Worm (Caenorhabditis elegans) whole organism, late embryonic: ENCODE data around the gene T22E5.6.

ENCODE experiments used
- C08G9.2 ChIP-seq: sonication (generic microtip); optimal IDR thresholded peaks from 2 replicates; lab custom pipeline; 2016; ENCODE audit warnings: mild to moderate bottlenecking, missing genetic modification characterization, moderate library complexity, missing compliant biosample characterization
- C38D4.7 ChIP-seq: fragments of 200-800 bp; sonication (Bioruptor generic); optimal IDR thresholded peaks from 2 replicates; lab custom pipeline; 2018; ENCODE audit warnings: mild to moderate bottlenecking, missing genetic modification characterization, moderate library complexity, missing compliant biosample characterization
- K02D7.2 ChIP-seq: sonication (generic microtip); optimal IDR thresholded peaks from 2 replicates; lab custom pipeline; 2017; ENCODE audit warnings: mild to moderate bottlenecking, missing genetic modification characterization, missing compliant biosample characterization
- Y22D7AL.16 ChIP-seq: sonication (generic microtip); optimal IDR thresholded peaks from 2 replicates; lab custom pipeline; 2016; ENCODE audit warnings: missing genetic modification characterization, missing compliant biosample characterization
- ama-1 ChIP-seq: fragments of 150-350 bp; optimal IDR thresholded peaks from 2 replicates; lab custom pipeline; 2014
- ceh-18 ChIP-seq: sonication (generic microtip); optimal IDR thresholded peaks from 2 replicates; lab custom pipeline; 2016; ENCODE audit warnings: missing genetic modification characterization, missing compliant biosample characterization
- ceh-2 ChIP-seq: sonication (generic microtip); optimal IDR thresholded peaks from 2 replicates; lab custom pipeline; 2016; ENCODE audit warnings: missing genotype, missing genetic modification characterization, missing compliant biosample characterization
- ceh-24 ChIP-seq: sonication (generic microtip); optimal IDR thresholded peaks from 2 replicates; lab custom pipeline; 2016; ENCODE audit warnings: mild to moderate bottlenecking, missing genetic modification characterization, missing compliant biosample characterization
- ceh-34 ChIP-seq: sonication (generic microtip); optimal IDR thresholded peaks from 2 replicates; lab custom pipeline; 2016; ENCODE audit warnings: mild to moderate bottlenecking, missing genetic modification characterization, missing compliant biosample characterization
- ceh-9 ChIP-seq: sonication (generic microtip); optimal IDR thresholded peaks from 2 replicates; lab custom pipeline; 2016; ENCODE audit warnings: mild to moderate bottlenecking, missing genetic modification characterization, inconsistent platforms, missing compliant biosample characterization
- che-1 ChIP-seq: sonication (generic microtip); optimal IDR thresholded peaks from 2 replicates; lab custom pipeline; 2016; ENCODE audit warnings: mild to moderate bottlenecking, missing genetic modification characterization, missing compliant biosample characterization
- dmd-4 ChIP-seq: sonication (generic microtip); optimal IDR thresholded peaks from 2 replicates; lab custom pipeline; 2016; ENCODE audit warnings: borderline replicate concordance, missing genetic modification characterization, missing compliant biosample characterization
- dve-1 ChIP-seq: sonication (generic microtip); optimal IDR thresholded peaks from 2 replicates; lab custom pipeline; 2017; ENCODE audit warnings: antibody characterized with exemption, mild to moderate bottlenecking, missing genetic modification characterization, missing compliant biosample characterization
- elt-2 ChIP-seq: sonication (generic microtip); optimal IDR thresholded peaks from 2 replicates; lab custom pipeline; 2016; ENCODE audit warnings: missing genetic modification reagents, missing genetic modification characterization, missing compliant biosample characterization
- ets-4 ChIP-seq: sonication (generic microtip); optimal IDR thresholded peaks from 2 replicates; lab custom pipeline; 2016; ENCODE audit warnings: missing genetic modification characterization, missing compliant biosample characterization
- fkh-10 ChIP-seq: fragments of 150-350 bp; optimal IDR thresholded peaks from 2 replicates; lab custom pipeline; 2014; ENCODE audit warnings: missing biosample characterization, missing genetic modification reagents, missing genetic modification characterization
- hlh-15 ChIP-seq: sonication (generic microtip); optimal IDR thresholded peaks from 2 replicates; lab custom pipeline; 2016; ENCODE audit warnings: missing genetic modification characterization, missing compliant biosample characterization
- hlh-6 ChIP-seq: sonication (generic microtip); optimal IDR thresholded peaks from 2 replicates; lab custom pipeline; 2016; ENCODE audit warnings: missing genotype, missing genetic modification characterization, missing compliant biosample characterization
- hlh-8 ChIP-seq: sonication (generic microtip); optimal IDR thresholded peaks from 2 replicates; lab custom pipeline; 2016; ENCODE audit warnings: missing genotype, missing genetic modification characterization, missing compliant biosample characterization
- lim-6 ChIP-seq: sonication (generic microtip); optimal IDR thresholded peaks from 2 replicates; lab custom pipeline; 2016; ENCODE audit warnings: missing genetic modification characterization, missing compliant biosample characterization
- lin-11 ChIP-seq: fragments of 200-800 bp; sonication (Bioruptor generic); optimal IDR thresholded peaks from 2 replicates; lab custom pipeline; 2018; ENCODE audit warnings: mild to moderate bottlenecking, missing genetic modification characterization, missing compliant biosample characterization
- madf-2 ChIP-seq: sonication (generic microtip); optimal IDR thresholded peaks from 2 replicates; lab custom pipeline; 2017; ENCODE audit warnings: missing genetic modification characterization, missing compliant biosample characterization
- mec-3 ChIP-seq: sonication (generic microtip); optimal IDR thresholded peaks from 2 replicates; lab custom pipeline; 2016; ENCODE audit warnings: borderline replicate concordance, missing genetic modification characterization, missing compliant biosample characterization
- nhr-232 ChIP-seq: sonication (generic microtip); optimal IDR thresholded peaks from 2 replicates; lab custom pipeline; 2016; ENCODE audit warnings: missing genetic modification characterization, missing compliant biosample characterization
- npax-4 ChIP-seq: sonication (generic microtip); optimal IDR thresholded peaks from 2 replicates; lab custom pipeline; 2016; ENCODE audit warnings: missing genetic modification characterization, missing compliant biosample characterization
- odd-2 ChIP-seq: sonication (generic microtip); optimal IDR thresholded peaks from 2 replicates; lab custom pipeline; 2017; ENCODE audit warnings: antibody characterized with exemption, mild to moderate bottlenecking, missing genetic modification characterization, missing compliant biosample characterization
- pag-3 ChIP-seq: sonication (generic microtip); optimal IDR thresholded peaks from 2 replicates; lab custom pipeline; 2016; ENCODE audit warnings: missing compliant biosample characterization, missing genetic modification characterization, borderline replicate concordance
- pat-9 ChIP-seq: fragments of 200-800 bp; sonication (Bioruptor generic); optimal IDR thresholded peaks from 2 replicates; lab custom pipeline; 2018; ENCODE audit warnings: mild to moderate bottlenecking, missing genetic modification characterization, moderate library complexity, missing compliant biosample characterization
- pqm-1 ChIP-seq: sonication (generic microtip); optimal IDR thresholded peaks from 2 replicates; lab custom pipeline; 2016; ENCODE audit warnings: missing genetic modification characterization, missing compliant biosample characterization
- pros-1 ChIP-seq: fragments of 150-350 bp; optimal IDR thresholded peaks from 2 replicates; lab custom pipeline; 2014; ENCODE audit warnings: missing biosample characterization, missing genetic modification reagents, missing genetic modification characterization
- ref-2 ChIP-seq: sonication (generic microtip); optimal IDR thresholded peaks from 2 replicates; lab custom pipeline; 2016; ENCODE audit warnings: missing genetic modification characterization, missing compliant biosample characterization
- rnt-1 ChIP-seq: sonication (generic microtip); optimal IDR thresholded peaks from 2 replicates; lab custom pipeline; 2016; ENCODE audit warnings: missing genetic modification characterization, missing compliant biosample characterization
- tbx-7 ChIP-seq: sonication (generic microtip); optimal IDR thresholded peaks from 2 replicates; lab custom pipeline; 2016; ENCODE audit warnings: missing genotype, missing genetic modification characterization, missing compliant biosample characterization
- unc-3 ChIP-seq, 2 experiments: fragments of 200-800 bp in 1 of 2; sonication (Bioruptor generic) in 1 of 2; sonication (generic microtip) in 1 of 2; conservative IDR thresholded peaks in 1 of 2; optimal IDR thresholded peaks in 1 of 2; 2 replicates each; pipeline versions ENCODE4 v1.3.6 to Lab custom; 2016 to 2022; ENCODE audit warnings: missing compliant biosample characterization in 2 of 2, missing genetic modification characterization in 2 of 2, missing genetic modification reagents in 1 of 2
- unc-42 ChIP-seq: sonication (generic microtip); optimal IDR thresholded peaks from 2 replicates; lab custom pipeline; 2016; ENCODE audit warnings: missing genotype, missing genetic modification characterization, missing compliant biosample characterization
- unc-55 ChIP-seq: sonication (generic microtip); optimal IDR thresholded peaks from 2 replicates; lab custom pipeline; 2017; ENCODE audit warnings: missing biosample characterization, missing genetic modification reagents, missing genetic modification characterization
- zip-5 ChIP-seq: sonication (generic microtip); optimal IDR thresholded peaks from 2 replicates; lab custom pipeline; 2016; ENCODE audit warnings: missing genetic modification characterization, missing compliant biosample characterization
- ztf-16 ChIP-seq: sonication (generic microtip); optimal IDR thresholded peaks from 2 replicates; lab custom pipeline; 2017; ENCODE audit warnings: missing genetic modification characterization, missing compliant biosample characterization

Gene T22E5.6

ce11 chrX:6403122-6403521 is 13.1 kb downstream of the T22E5.6 start, which contains the start of gene glt-4:
Gene glt-4, plus strand, starts transcription at chrX:6403422.
- TF ChIP-seq hlh-8 (tag; lab: Kevin White, UChicago) (no peak), ceh-34 (tag; lab: Kevin White, UChicago) (no peak), rnt-1 (no peak)

DNA sequence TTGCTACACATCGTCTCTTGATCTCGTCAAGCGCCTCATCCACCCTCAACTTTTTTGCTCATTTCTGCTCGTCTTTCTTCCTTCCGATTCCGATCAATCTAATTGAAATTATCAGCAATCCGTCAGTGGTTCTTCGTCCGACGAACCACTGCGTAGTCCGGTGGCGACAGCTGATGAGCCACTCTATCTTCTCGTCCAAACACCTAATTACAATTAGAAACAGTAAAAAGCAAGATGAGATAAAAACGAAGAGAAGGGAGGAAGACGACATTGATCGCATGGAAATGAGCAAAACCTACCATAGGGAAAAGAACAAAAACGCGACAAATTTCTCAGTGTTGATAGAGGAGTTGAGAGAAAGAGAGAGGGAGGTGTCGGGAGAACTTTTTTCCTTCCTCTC is 16.8 kb downstream of the T22E5.6 start:
- TF ChIP-seq rnt-1 (peak; percentile 29), ceh-18 (tag; lab: Kevin White, UChicago) (peak; percentile 9), che-1 (tag; lab: Kevin White, UChicago) (no peak)
- TF ChIP-seq, all 69 proteins: peak for 2

ce11 chrX:6391491-6391890 is 24.7 kb downstream of the T22E5.6 start, which contains the start of gene igcm-2:
Gene igcm-2, minus strand, starts transcription at chrX:6391591.
- TF ChIP-seq hlh-8 (tag; lab: Kevin White, UChicago), result no peak
- TF ChIP-seq ztf-16, result no peak
- TF ChIP-seq C08G9.2, result no peak

ce11 chrX:6388639-6389038 is 27.6 kb downstream of the T22E5.6 start:
- TF ChIP-seq dmd-4 (tag; lab: Kevin White, UChicago), result no peak
- TF ChIP-seq fkh-10 (GFP tag; lab: Kevin White, UChicago), result no peak
- TF ChIP-seq ceh-9 (tag; lab: Kevin White, UChicago), result no peak

- TF ChIP-seq pag-3 (no peak), unc-3 (GFP tag; conservative IDR thresholded peaks at IDR 0.05; lab: Robert Waterston, UW) (no peak), unc-3 (tag; optimal IDR thresholded peaks at IDR 0.05; lab: Kevin White, UChicago) (no peak), ref-2 (tag; lab: Kevin White, UChicago) (no peak), hlh-15 (no peak), ztf-16 (no peak), lin-11 (tag; lab: Kevin White, UChicago) (no peak), ets-4 (tag; lab: Kevin White, UChicago) (no peak), unc-55 (no peak), elt-2 (tag; lab: Kevin White, UChicago) (no peak), hlh-6 (tag; lab: Kevin White, UChicago) (no peak), C38D4.7 (GFP tag; lab: Kevin White, UChicago) (no peak), dmd-4 (tag; lab: Kevin White, UChicago) (no peak), ceh-2 (tag; lab: Kevin White, UChicago) (no peak), Y22D7AL.16 (tag; lab: Kevin White, UChicago) (no peak), nhr-232 (no peak)
- TF ChIP-seq, all 69 proteins: peak for 0
Measured at ce11 chrX:6385185-6385584, 31.0 kb downstream of the T22E5.6 start, which contains the start of gene igdb-3. Gene igdb-3, plus strand, starts transcription at chrX:6385485.

DNA sequence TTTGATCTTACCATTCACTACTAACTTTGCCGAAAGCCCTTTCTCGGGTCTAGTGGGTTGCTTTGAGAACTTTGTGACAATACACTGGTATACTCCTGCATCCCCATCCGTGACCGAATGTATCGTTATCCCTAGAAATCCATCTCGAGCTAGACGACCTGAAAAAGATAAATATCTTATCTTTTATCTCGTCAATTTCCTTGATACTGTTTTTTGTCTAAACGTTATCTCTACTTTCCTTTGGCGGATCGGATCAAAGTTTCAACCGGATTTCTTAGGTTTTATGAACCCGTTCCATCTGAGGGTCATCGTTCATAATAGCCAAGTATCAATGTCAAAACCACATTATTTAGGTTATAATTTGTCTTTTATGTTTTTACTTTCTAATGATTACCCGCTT is 31.7 kb downstream of the T22E5.6 start:
- TF ChIP-seq ceh-18 (tag; lab: Kevin White, UChicago), result no peak
- TF ChIP-seq elt-2 (tag; lab: Kevin White, UChicago), result no peak
- TF ChIP-seq pat-9, result no peak
- no peak for TF ChIP-seq pqm-1 (tag; lab: Kevin White, UChicago)
- no peak for TF ChIP-seq fkh-10 (GFP tag; lab: Kevin White, UChicago)
- TF ChIP-seq ama-1 (lab: Kevin White, UChicago), result no peak
- no peak for TF ChIP-seq ceh-24 (tag; lab: Kevin White, UChicago)
- no peak for TF ChIP-seq dve-1 (tag; lab: Kevin White, UChicago)
- TF ChIP-seq C08G9.2, result no peak
- no peak for TF ChIP-seq pros-1 (tag; lab: Kevin White, UChicago)
- TF ChIP-seq madf-2, result no peak
- no peak for TF ChIP-seq mec-3
- no peak for TF ChIP-seq K02D7.2 (tag; lab: Kevin White, UChicago)
- TF ChIP-seq zip-5 (tag; lab: Kevin White, UChicago), result no peak
- TF ChIP-seq npax-4 (tag; lab: Kevin White, UChicago), result no peak
- TF ChIP-seq odd-2 (tag; lab: Kevin White, UChicago), result no peak
- no peak for TF ChIP-seq tbx-7 (tag; lab: Kevin White, UChicago)
- no peak for TF ChIP-seq unc-42
- TF ChIP-seq lim-6 (tag; lab: Kevin White, UChicago), result no peak
